Worm (Caenorhabditis elegans) whole organism, midembryonic: ENCODE data around the gene sprp-4.

Source experiments
- cog-1 ChIP-seq: sonication (generic microtip); optimal IDR thresholded peaks from 2 replicates; lab custom pipeline; 2016; ENCODE audit warnings: missing genetic modification characterization, missing compliant biosample characterization
- klf-2 ChIP-seq: fragments of 200-800 bp; sonication (Bioruptor generic); conservative IDR thresholded peaks from 2 replicates; pipeline ENCODE4 v1.3.6; 2022; ENCODE audit warnings: missing genetic modification reagents, missing genetic modification characterization, missing compliant biosample characterization
- med-1 ChIP-seq: sonication (generic microtip); optimal IDR thresholded peaks from 2 replicates; lab custom pipeline; 2017; ENCODE audit warnings: missing genetic modification characterization, mild to moderate bottlenecking, missing compliant biosample characterization, antibody characterized with exemption, missing genetic modification reagents; ENCODE audit not compliant: insufficient read depth
- ref-1 ChIP-seq: fragments of 200-800 bp; sonication (Bioruptor generic); conservative IDR thresholded peaks from 2 replicates; pipeline ENCODE4 v1.3.6; 2022; ENCODE audit warnings: missing genetic modification reagents, missing genetic modification characterization, missing compliant biosample characterization
- tab-1 ChIP-seq: fragments of 200-800 bp; sonication (Bioruptor generic); IDR thresholded peaks from 2 replicates; pipeline ENCODE4 v1.3.6; 2022; ENCODE audit warnings: missing genetic modification characterization, missing compliant biosample characterization
- ztf-23 ChIP-seq: fragments of 200-800 bp; sonication (Bioruptor generic); IDR thresholded peaks from 2 replicates; pipeline ENCODE4 v1.3.6; 2022; ENCODE audit warnings: missing genetic modification reagents, missing genetic modification characterization, missing compliant biosample characterization
- ztf-29 ChIP-seq: fragments of 200-800 bp; sonication (Bioruptor generic); IDR thresholded peaks from 2 replicates; pipeline ENCODE4 v1.3.6; 2022; ENCODE audit warnings: missing genetic modification reagents, missing genetic modification characterization, missing compliant biosample characterization

ce11 chrX:8854409-8854808 lies 985 bp upstream of the sprp-4 start:
- TF ChIP-seq ztf-23 (GFP tag; lab: Robert Waterston, UW) (no peak), tab-1 (no peak), cog-1 (tag; lab: Kevin White, UChicago) (no peak), ref-1 (no peak), med-1 (GFP tag; lab: Kevin White, UChicago) (no peak), klf-2 (GFP tag; lab: Robert Waterston, UW) (no peak), ztf-29 (no peak)
